Worm (Caenorhabditis elegans) whole organism, late embryonic: ENCODE results near the gene dao-2.
A peak's percentile ranks its signal among the peaks of the same experiment; 100 is the strongest.

Experiments used
- C08G9.2 ChIP-seq: sonication (generic microtip); optimal IDR thresholded peaks from 2 replicates; lab custom pipeline; 2016; ENCODE audit warnings: mild to moderate bottlenecking, missing genetic modification characterization, moderate library complexity, missing compliant biosample characterization
- T23F11.4 ChIP-seq: fragments of 200-800 bp; sonication (Bioruptor generic); optimal IDR thresholded peaks from 2 replicates; lab custom pipeline; 2018; ENCODE audit warnings: mild to moderate bottlenecking, missing genetic modification characterization, missing compliant biosample characterization
- Y22D7AL.16 ChIP-seq: sonication (generic microtip); optimal IDR thresholded peaks from 2 replicates; lab custom pipeline; 2016; ENCODE audit warnings: missing genetic modification characterization, missing compliant biosample characterization
- ama-1 ChIP-seq: fragments of 150-350 bp; optimal IDR thresholded peaks from 2 replicates; lab custom pipeline; 2014
- ceh-14 ChIP-seq: sonication (generic microtip); optimal IDR thresholded peaks from 2 replicates; lab custom pipeline; 2016; ENCODE audit warnings: missing genotype, missing genetic modification characterization, missing compliant biosample characterization
- ceh-18 ChIP-seq: sonication (generic microtip); optimal IDR thresholded peaks from 2 replicates; lab custom pipeline; 2016; ENCODE audit warnings: missing genetic modification characterization, missing compliant biosample characterization
- ceh-19 ChIP-seq: fragments of 200-800 bp; sonication (Bioruptor generic); optimal IDR thresholded peaks from 2 replicates; lab custom pipeline; 2018; ENCODE audit warnings: mild to moderate bottlenecking, missing genetic modification characterization, missing compliant biosample characterization
- ceh-2 ChIP-seq: sonication (generic microtip); optimal IDR thresholded peaks from 2 replicates; lab custom pipeline; 2016; ENCODE audit warnings: missing genotype, missing genetic modification characterization, missing compliant biosample characterization
- ceh-24 ChIP-seq: sonication (generic microtip); optimal IDR thresholded peaks from 2 replicates; lab custom pipeline; 2016; ENCODE audit warnings: mild to moderate bottlenecking, missing genetic modification characterization, missing compliant biosample characterization
- ceh-31 ChIP-seq: sonication (generic microtip); optimal IDR thresholded peaks from 2 replicates; lab custom pipeline; 2016; ENCODE audit warnings: missing genetic modification characterization, missing compliant biosample characterization
- ceh-34 ChIP-seq: sonication (generic microtip); optimal IDR thresholded peaks from 2 replicates; lab custom pipeline; 2016; ENCODE audit warnings: mild to moderate bottlenecking, missing genetic modification characterization, missing compliant biosample characterization
- ceh-45 ChIP-seq: fragments of 200-800 bp; sonication (Bioruptor generic); IDR thresholded peaks from 2 replicates; pipeline ENCODE4 v1.3.6; 2022; ENCODE audit warnings: missing genetic modification reagents, missing genetic modification characterization, missing compliant biosample characterization
- ceh-6 ChIP-seq: fragments of 200-800 bp; sonication (Bioruptor generic); optimal IDR thresholded peaks from 2 replicates; lab custom pipeline; 2018; ENCODE audit warnings: mild to moderate bottlenecking, missing genetic modification characterization, missing compliant biosample characterization
- ceh-9 ChIP-seq: sonication (generic microtip); optimal IDR thresholded peaks from 2 replicates; lab custom pipeline; 2016; ENCODE audit warnings: mild to moderate bottlenecking, missing genetic modification characterization, inconsistent platforms, missing compliant biosample characterization
- dve-1 ChIP-seq: sonication (generic microtip); optimal IDR thresholded peaks from 2 replicates; lab custom pipeline; 2017; ENCODE audit warnings: antibody characterized with exemption, mild to moderate bottlenecking, missing genetic modification characterization, missing compliant biosample characterization
- elt-2 ChIP-seq: sonication (generic microtip); optimal IDR thresholded peaks from 2 replicates; lab custom pipeline; 2016; ENCODE audit warnings: missing genetic modification reagents, missing genetic modification characterization, missing compliant biosample characterization
- ets-4 ChIP-seq: sonication (generic microtip); optimal IDR thresholded peaks from 2 replicates; lab custom pipeline; 2016; ENCODE audit warnings: missing genetic modification characterization, missing compliant biosample characterization
- eyg-1 ChIP-seq: sonication (generic microtip); optimal IDR thresholded peaks from 2 replicates; lab custom pipeline; 2016; ENCODE audit warnings: missing genotype, missing genetic modification characterization, missing compliant biosample characterization
- fax-1 ChIP-seq: sonication (generic microtip); optimal IDR thresholded peaks from 2 replicates; lab custom pipeline; 2016; ENCODE audit warnings: missing genotype, missing genetic modification characterization, missing compliant biosample characterization
- fkh-6 ChIP-seq: sonication (generic microtip); optimal IDR thresholded peaks from 2 replicates; lab custom pipeline; 2016; ENCODE audit warnings: missing genetic modification characterization, missing compliant biosample characterization
- hlh-30 ChIP-seq: sonication (generic microtip); optimal IDR thresholded peaks from 2 replicates; lab custom pipeline; 2017; ENCODE audit warnings: antibody characterized with exemption, missing genetic modification characterization, missing compliant biosample characterization; ENCODE audit not compliant: insufficient read depth
- hlh-8 ChIP-seq: sonication (generic microtip); optimal IDR thresholded peaks from 2 replicates; lab custom pipeline; 2016; ENCODE audit warnings: missing genotype, missing genetic modification characterization, missing compliant biosample characterization
- lin-11 ChIP-seq: fragments of 200-800 bp; sonication (Bioruptor generic); optimal IDR thresholded peaks from 2 replicates; lab custom pipeline; 2018; ENCODE audit warnings: mild to moderate bottlenecking, missing genetic modification characterization, missing compliant biosample characterization
- madf-2 ChIP-seq: sonication (generic microtip); optimal IDR thresholded peaks from 2 replicates; lab custom pipeline; 2017; ENCODE audit warnings: missing genetic modification characterization, missing compliant biosample characterization
- nfya-1 ChIP-seq: sonication (generic microtip); optimal IDR thresholded peaks from 2 replicates; lab custom pipeline; 2017; ENCODE audit warnings: missing genetic modification characterization, mild to moderate bottlenecking, missing compliant biosample characterization, antibody characterized with exemption, moderate library complexity
- nhr-11 ChIP-seq: fragments of 150-350 bp; optimal IDR thresholded peaks from 2 replicates; lab custom pipeline; 2014; ENCODE audit warnings: missing biosample characterization, missing genetic modification characterization
- nhr-232 ChIP-seq: sonication (generic microtip); optimal IDR thresholded peaks from 2 replicates; lab custom pipeline; 2016; ENCODE audit warnings: missing genetic modification characterization, missing compliant biosample characterization
- pqm-1 ChIP-seq: sonication (generic microtip); optimal IDR thresholded peaks from 2 replicates; lab custom pipeline; 2016; ENCODE audit warnings: missing genetic modification characterization, missing compliant biosample characterization
- pros-1 ChIP-seq: fragments of 150-350 bp; optimal IDR thresholded peaks from 2 replicates; lab custom pipeline; 2014; ENCODE audit warnings: missing biosample characterization, missing genetic modification reagents, missing genetic modification characterization
- ref-2 ChIP-seq: sonication (generic microtip); optimal IDR thresholded peaks from 2 replicates; lab custom pipeline; 2016; ENCODE audit warnings: missing genetic modification characterization, missing compliant biosample characterization
- sdc-2 ChIP-seq: sonication (generic microtip); optimal IDR thresholded peaks from 2 replicates; lab custom pipeline; 2016; ENCODE audit warnings: missing genotype, missing genetic modification characterization, missing compliant biosample characterization
- sox-2 ChIP-seq: fragments of 200-800 bp; sonication (Bioruptor generic); IDR thresholded peaks from 2 replicates; pipeline ENCODE4 v1.3.6; 2022; ENCODE audit warnings: missing genetic modification reagents, missing genetic modification characterization, missing compliant biosample characterization
- tbx-2 ChIP-seq: sonication (generic microtip); optimal IDR thresholded peaks from 2 replicates; lab custom pipeline; 2016; ENCODE audit warnings: missing genetic modification characterization, missing compliant biosample characterization
- unc-86 ChIP-seq: sonication (generic microtip); optimal IDR thresholded peaks from 2 replicates; lab custom pipeline; 2016; ENCODE audit warnings: missing genetic modification characterization, missing compliant biosample characterization

dao-2 gene

DNA sequence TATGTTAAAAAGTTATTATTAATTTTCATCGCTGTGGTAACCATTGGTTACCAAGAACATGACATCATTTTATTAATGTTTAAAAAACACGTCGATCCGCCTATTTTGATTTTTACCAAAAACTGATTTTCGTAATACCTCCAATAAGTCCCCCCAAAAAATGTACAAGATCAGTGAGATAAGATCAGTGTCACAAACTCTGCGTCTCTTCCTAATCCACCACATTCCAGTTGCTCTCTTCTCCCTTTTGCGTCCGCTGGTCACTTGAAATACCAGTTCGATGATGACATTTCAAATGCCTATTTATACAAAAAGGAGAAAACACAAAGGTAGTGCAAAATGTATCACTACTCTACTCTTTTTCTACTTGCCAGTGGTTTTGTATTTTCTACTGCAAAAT lies 2.7 kb upstream of the dao-2 start, which contains the start of gene M03A1.8:
TSS of gene M03A1.8 (plus strand) at position 269 of the 400 bp plus-strand sequence.
- TF ChIP-seq T23F11.4 (GFP tag; lab: Kevin White, UChicago) (no peak), eyg-1 (no peak), ets-4 (no peak)

DNA sequence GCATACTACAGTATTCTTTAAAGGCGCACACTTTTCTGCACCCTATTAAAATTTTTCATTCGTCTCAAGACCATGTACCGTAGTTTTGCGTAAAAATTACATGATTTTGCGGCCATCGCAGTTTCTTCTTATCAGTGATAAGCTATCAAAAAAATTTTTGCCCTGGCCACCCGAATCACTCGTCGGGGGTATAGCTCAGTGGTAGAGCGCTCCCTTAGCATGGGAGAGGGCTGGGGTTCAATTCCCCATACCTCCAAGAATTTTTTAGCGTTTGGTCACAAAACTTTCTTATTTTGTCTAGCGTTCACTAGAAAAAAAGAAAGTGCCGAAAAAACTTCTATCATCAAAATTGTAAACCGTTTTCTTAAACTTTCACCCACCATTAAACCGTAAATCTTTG lies 2.5 kb downstream of the dao-2 start:
- TF ChIP-seq elt-2: peak; percentile 71
- no peak for TF ChIP-seq sdc-2 (tag; lab: Kevin White, UChicago)

DNA sequence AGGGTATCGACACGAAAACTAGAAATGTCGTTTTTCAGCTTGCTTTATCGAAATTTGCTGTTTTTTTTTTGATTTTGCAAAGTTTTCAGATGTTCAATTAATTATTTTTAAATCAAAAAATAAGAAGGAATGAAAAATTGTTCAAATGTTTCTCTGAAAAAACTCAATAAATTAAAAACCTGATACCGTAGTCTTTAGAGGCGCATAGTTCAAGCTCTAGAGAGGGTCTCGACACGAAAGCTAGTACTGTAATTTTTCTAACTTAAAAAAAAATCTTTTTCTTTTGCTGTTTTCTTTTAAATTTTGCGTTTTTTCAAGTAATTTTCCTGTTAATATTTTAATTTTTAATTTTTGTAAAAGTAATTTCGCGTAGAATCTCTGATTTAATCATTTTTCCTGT lies 3.5 kb downstream of the dao-2 start:
- no peak for TF ChIP-seq elt-2
- TF ChIP-seq ama-1: no peak
- no peak for TF ChIP-seq C08G9.2 (tag; lab: Kevin White, UChicago)
- no peak for TF ChIP-seq fkh-6 (tag; lab: Kevin White, UChicago)
- no peak for TF ChIP-seq fax-1 (tag; lab: Kevin White, UChicago)
- TF ChIP-seq pqm-1: no peak
- TF ChIP-seq hlh-30 (tag; lab: Kevin White, UChicago): no peak
- TF ChIP-seq T23F11.4 (GFP tag; lab: Kevin White, UChicago): no peak
- no peak for TF ChIP-seq sox-2 (GFP tag; lab: Robert Waterston, UW)
- TF ChIP-seq Y22D7AL.16: no peak
- TF ChIP-seq madf-2 (tag; lab: Kevin White, UChicago): no peak
- TF ChIP-seq ceh-18 (tag; lab: Kevin White, UChicago): no peak

DNA sequence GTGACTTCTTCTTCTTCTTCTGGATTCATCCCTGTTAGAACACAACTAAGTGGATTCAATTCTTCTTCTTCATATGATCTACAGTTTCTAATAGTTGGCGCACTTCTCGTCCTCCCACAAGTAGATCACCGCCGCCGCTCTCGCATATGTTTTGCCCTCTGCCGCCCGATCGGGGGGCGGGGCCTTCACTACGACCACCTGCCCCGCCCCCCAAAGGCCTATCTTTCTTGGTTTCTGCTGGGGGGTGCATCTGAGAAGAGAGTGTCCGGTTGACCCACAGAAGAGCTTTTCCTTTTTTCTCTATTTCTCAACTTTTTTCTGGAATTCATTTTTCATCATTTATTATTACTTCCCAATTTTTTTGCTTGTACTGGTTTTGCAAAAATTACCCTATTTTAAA lies 8.4 kb downstream of the dao-2 start:
- TF ChIP-seq ceh-18 (tag; lab: Kevin White, UChicago) (no peak), ref-2 (peak; percentile 1), unc-86 (peak; percentile 20), ceh-14 (tag; lab: Kevin White, UChicago) (no peak), lin-11 (tag; lab: Kevin White, UChicago) (no peak), ets-4 (no peak), ceh-34 (tag; lab: Kevin White, UChicago) (peak; percentile 1), tbx-2 (tag; lab: Kevin White, UChicago) (peak; percentile 11), ceh-2 (tag; lab: Kevin White, UChicago) (no peak), nhr-11 (tag; lab: Kevin White, UChicago) (no peak), C08G9.2 (tag; lab: Kevin White, UChicago) (peak; percentile 2), ceh-9 (tag; lab: Kevin White, UChicago) (no peak), nfya-1 (tag; lab: Kevin White, UChicago) (peak; percentile 23), fax-1 (tag; lab: Kevin White, UChicago) (no peak), elt-2 (peak; percentile 33), dve-1 (tag; lab: Kevin White, UChicago) (no peak), ceh-31 (peak; percentile 38), ceh-45 (GFP tag; lab: Robert Waterston, UW) (no peak)

DNA sequence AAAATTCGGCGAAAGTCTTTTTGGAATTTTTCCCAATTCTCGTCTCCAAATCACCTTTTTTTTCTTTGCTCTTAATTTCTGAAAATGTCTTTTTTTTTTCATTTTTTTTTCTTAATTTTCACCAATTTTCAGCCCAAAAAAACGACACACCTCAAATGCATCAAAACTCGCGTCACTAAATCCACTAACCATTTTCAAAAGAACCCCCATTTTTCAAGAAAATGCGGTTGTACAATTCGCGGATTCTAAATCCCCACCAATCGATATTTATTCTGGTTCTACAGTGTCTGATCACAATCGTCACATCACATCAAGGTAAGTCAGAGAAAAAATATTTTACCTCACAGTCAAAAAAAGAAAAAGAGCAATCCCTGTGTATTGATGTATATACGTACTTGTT lies 9.1 kb downstream of the dao-2 start, which contains the start of gene vab-1:
TSS of gene vab-1 (plus strand) at position 133 of the 400 bp plus-strand sequence.
- TF ChIP-seq nhr-232 (tag; lab: Kevin White, UChicago): no peak
- TF ChIP-seq ceh-24: no peak
- TF ChIP-seq hlh-8 (tag; lab: Kevin White, UChicago): no peak
- no peak for TF ChIP-seq fkh-6 (tag; lab: Kevin White, UChicago)
- TF ChIP-seq ceh-19 (GFP tag; lab: Kevin White, UChicago): no peak
- TF ChIP-seq pros-1 (tag; lab: Kevin White, UChicago): no peak
- TF ChIP-seq ceh-6: no peak
- no peak for TF ChIP-seq elt-2

DNA sequence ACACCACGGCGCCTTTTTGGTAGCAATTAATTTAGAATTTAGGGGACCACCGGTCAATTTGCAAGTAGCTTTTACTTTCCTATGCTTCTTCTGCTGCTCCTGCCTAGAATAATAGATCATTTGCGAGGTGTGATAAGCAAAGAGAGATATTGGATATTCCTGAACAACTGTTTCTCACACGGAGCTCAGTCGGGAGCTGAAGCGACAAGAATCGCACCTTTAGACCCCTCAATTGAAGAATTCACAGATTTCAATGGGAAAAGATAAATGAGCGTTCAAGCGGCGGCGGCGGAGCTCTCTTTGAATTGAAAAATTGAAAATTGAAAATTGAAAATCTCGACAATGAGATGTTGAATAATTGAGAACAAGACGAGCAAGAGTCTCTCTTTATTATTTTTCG lies 9.8 kb downstream of the dao-2 start:
- no peak for TF ChIP-seq sox-2 (GFP tag; lab: Robert Waterston, UW)
